Worm (Caenorhabditis elegans) whole organism, L3 larva: ENCODE measurements around the gene dmd-9.

Source experiments
- R02D3.7 ChIP-seq: fragments of 150-350 bp; optimal IDR thresholded peaks from 2 replicates; lab custom pipeline; 2014; ENCODE audit warnings: missing biosample characterization, missing genetic modification characterization
- ZK546.5 ChIP-seq: sonication (generic microtip); optimal IDR thresholded peaks from 2 replicates; lab custom pipeline; 2017; ENCODE audit warnings: missing biosample characterization, missing genetic modification characterization
- aly-2 ChIP-seq: fragments of 150-350 bp; optimal IDR thresholded peaks from 2 replicates; lab custom pipeline; 2014; ENCODE audit warnings: missing biosample characterization, missing genetic modification characterization
- ama-1 ChIP-seq: fragments of 150-350 bp; optimal IDR thresholded peaks from 2 replicates; lab custom pipeline; 2018
- ceh-16 ChIP-seq: sonication (generic microtip); optimal IDR thresholded peaks from 2 replicates; lab custom pipeline; 2017; ENCODE audit warnings: missing biosample characterization, missing genetic modification characterization
- ceh-28 ChIP-seq: fragments of 150-350 bp; optimal IDR thresholded peaks from 2 replicates; lab custom pipeline; 2014; ENCODE audit warnings: missing biosample characterization, missing genetic modification reagents, missing genetic modification characterization
- ceh-82 ChIP-seq: fragments of 150-350 bp; optimal IDR thresholded peaks from 2 replicates; lab custom pipeline; 2014; ENCODE audit warnings: missing biosample characterization, missing genetic modification characterization
- ceh-9 ChIP-seq: sonication (generic microtip); optimal IDR thresholded peaks from 2 replicates; lab custom pipeline; 2018; ENCODE audit warnings: missing biosample characterization, missing genetic modification characterization
- daf-12 ChIP-seq: fragments of 150-350 bp; optimal IDR thresholded peaks from 2 replicates; lab custom pipeline; 2014; ENCODE audit warnings: missing biosample characterization, missing genetic modification reagents, missing genetic modification characterization
- egl-5 ChIP-seq: fragments of 150-350 bp; optimal IDR thresholded peaks from 2 replicates; lab custom pipeline; 2017; ENCODE audit warnings: missing biosample characterization, missing genetic modification reagents, missing genetic modification characterization, inconsistent platforms
- elt-1 ChIP-seq: fragments of 150-350 bp; optimal IDR thresholded peaks from 2 replicates; lab custom pipeline; 2014; ENCODE audit warnings: missing biosample characterization, missing genetic modification characterization
- elt-2 ChIP-seq: sonication (generic microtip); optimal IDR thresholded peaks from 2 replicates; lab custom pipeline; 2016; ENCODE audit warnings: missing genetic modification reagents, mild to moderate bottlenecking, missing genetic modification characterization, missing compliant biosample characterization
- elt-3 ChIP-seq, 3 experiments: fragments of 150-350 bp in 1 of 3; sonication (generic microtip) in 2 of 3; optimal IDR thresholded peaks; 2 replicates in 2 of 3; 4 replicates in 1 of 3; lab custom pipeline; 2014 to 2017; ENCODE audit warnings: missing biosample characterization in 3 of 3, missing genetic modification characterization in 3 of 3
- eor-1 ChIP-seq, 2 experiments: fragments of 150-350 bp; optimal IDR thresholded peaks; 2 replicates each; lab custom pipeline; 2014 to 2018; ENCODE audit warnings: missing biosample characterization in 2 of 2, missing genetic modification characterization in 2 of 2
- fkh-10 ChIP-seq: sonication (generic microtip); optimal IDR thresholded peaks from 2 replicates; lab custom pipeline; 2017; ENCODE audit warnings: missing biosample characterization, missing genetic modification reagents, missing genetic modification characterization
- fkh-2 ChIP-seq: fragments of 150-350 bp; optimal IDR thresholded peaks from 2 replicates; lab custom pipeline; 2014; ENCODE audit warnings: missing biosample characterization, missing genetic modification reagents, missing genetic modification characterization
- fos-1 ChIP-seq: fragments of 150-350 bp; optimal IDR thresholded peaks from 2 replicates; lab custom pipeline; 2014; ENCODE audit warnings: missing biosample characterization, missing genetic modification characterization
- hmg-11 ChIP-seq: sonication (generic microtip); optimal IDR thresholded peaks from 2 replicates; lab custom pipeline; 2016; ENCODE audit warnings: missing genetic modification characterization, missing compliant biosample characterization
- jun-1 ChIP-seq: fragments of 150-350 bp; optimal IDR thresholded peaks from 2 replicates; lab custom pipeline; 2014; ENCODE audit warnings: missing biosample characterization, missing genetic modification reagents, missing genetic modification characterization
- lin-15B ChIP-seq: fragments of 150-350 bp; optimal IDR thresholded peaks from 2 replicates; lab custom pipeline; 2014; ENCODE audit warnings: missing biosample characterization, missing genetic modification characterization
- lin-39 ChIP-seq: fragments of 150-350 bp; optimal IDR thresholded peaks from 2 replicates; lab custom pipeline; 2018; ENCODE audit warnings: missing biosample characterization, missing genetic modification reagents, missing genetic modification characterization
- lsy-12 ChIP-seq: sonication (generic microtip); optimal IDR thresholded peaks from 2 replicates; lab custom pipeline; 2016; ENCODE audit warnings: mild to moderate bottlenecking, missing genetic modification characterization, missing compliant biosample characterization
- mdl-1 ChIP-seq: fragments of 150-350 bp; optimal IDR thresholded peaks from 2 replicates; lab custom pipeline; 2014; ENCODE audit warnings: missing biosample characterization, missing genetic modification characterization
- mml-1 ChIP-seq: fragments of 150-350 bp; sonication (generic microtip); optimal IDR thresholded peaks from 3 replicates; lab custom pipeline; 2014; ENCODE audit warnings: missing biosample characterization, missing genetic modification characterization
- nhr-11 ChIP-seq: fragments of 150-350 bp; optimal IDR thresholded peaks from 2 replicates; lab custom pipeline; 2014; ENCODE audit warnings: missing biosample characterization, missing genetic modification characterization
- nhr-12 ChIP-seq: fragments of 150-350 bp; optimal IDR thresholded peaks from 2 replicates; lab custom pipeline; 2014; ENCODE audit warnings: missing biosample characterization, missing genetic modification characterization
- nhr-23 ChIP-seq: fragments of 150-350 bp; optimal IDR thresholded peaks from 2 replicates; lab custom pipeline; 2014; ENCODE audit warnings: missing biosample characterization, missing genetic modification reagents, missing genetic modification characterization
- nhr-237 ChIP-seq: fragments of 150-350 bp; optimal IDR thresholded peaks from 2 replicates; lab custom pipeline; 2014; ENCODE audit warnings: missing biosample characterization, missing genetic modification characterization
- nhr-25 ChIP-seq: sonication (generic microtip); optimal IDR thresholded peaks from 2 replicates; lab custom pipeline; 2017; ENCODE audit warnings: missing biosample characterization, missing genetic modification characterization
- nhr-28 ChIP-seq: fragments of 150-350 bp; optimal IDR thresholded peaks from 2 replicates; lab custom pipeline; 2014; ENCODE audit warnings: missing biosample characterization, missing genetic modification characterization
- nhr-43 ChIP-seq: sonication (generic microtip); optimal IDR thresholded peaks from 2 replicates; lab custom pipeline; 2016; ENCODE audit warnings: mild to moderate bottlenecking, missing genetic modification characterization, missing compliant biosample characterization; ENCODE audit not compliant: poor library complexity, severe bottlenecking
- nhr-67 ChIP-seq: fragments of 150-350 bp; optimal IDR thresholded peaks from 2 replicates; lab custom pipeline; 2014; ENCODE audit warnings: missing biosample characterization, missing genetic modification characterization
- nhr-76 ChIP-seq: fragments of 150-350 bp; sonication (generic microtip); optimal IDR thresholded peaks from 5 replicates; lab custom pipeline; 2014; ENCODE audit warnings: missing biosample characterization, missing genetic modification characterization
- nhr-77 ChIP-seq: fragments of 150-350 bp; optimal IDR thresholded peaks from 2 replicates; lab custom pipeline; 2014; ENCODE audit warnings: missing biosample characterization, missing genetic modification characterization
- pha-4 ChIP-seq: fragments of 150-350 bp; optimal IDR thresholded peaks from 2 replicates; lab custom pipeline; 2014; ENCODE audit warnings: missing biosample characterization, missing genetic modification reagents, missing genetic modification characterization
- pqm-1 ChIP-seq: fragments of 150-350 bp; optimal IDR thresholded peaks from 2 replicates; lab custom pipeline; 2017; ENCODE audit warnings: missing biosample characterization, missing genetic modification characterization, inconsistent platforms
- sea-2 ChIP-seq: fragments of 150-350 bp; sonication (generic microtip); optimal IDR thresholded peaks from 4 replicates; lab custom pipeline; 2014; ENCODE audit warnings: missing biosample characterization, missing genetic modification reagents, missing genetic modification characterization
- skn-1 ChIP-seq: fragments of 150-350 bp; optimal IDR thresholded peaks from 2 replicates; lab custom pipeline; 2014; ENCODE audit warnings: missing biosample characterization, missing genetic modification characterization
- snpc-4 ChIP-seq: fragments of 150-350 bp; optimal IDR thresholded peaks from 2 replicates; lab custom pipeline; 2014; ENCODE audit warnings: missing biosample characterization, missing genetic modification characterization
- tbx-2 ChIP-seq: sonication (generic microtip); optimal IDR thresholded peaks from 2 replicates; lab custom pipeline; 2016; ENCODE audit warnings: mild to moderate bottlenecking, missing genetic modification characterization, missing compliant biosample characterization
- unc-39 ChIP-seq: sonication (generic microtip); optimal IDR thresholded peaks from 4 replicates; lab custom pipeline; 2017; ENCODE audit warnings: missing biosample characterization, missing genetic modification characterization
- unc-62 ChIP-seq: fragments of 150-350 bp; sonication (generic microtip); optimal IDR thresholded peaks from 4 replicates; lab custom pipeline; 2014; ENCODE audit warnings: missing biosample characterization, missing genetic modification reagents, missing genetic modification characterization
- zag-1 ChIP-seq: fragments of 150-350 bp; optimal IDR thresholded peaks from 2 replicates; lab custom pipeline; 2014; ENCODE audit warnings: missing biosample characterization, missing genetic modification characterization
- ztf-11 ChIP-seq: fragments of 150-350 bp; optimal IDR thresholded peaks from 2 replicates; lab custom pipeline; 2014; ENCODE audit warnings: missing biosample characterization, missing genetic modification characterization
- ztf-4 ChIP-seq: fragments of 150-350 bp; optimal IDR thresholded peaks from 2 replicates; lab custom pipeline; 2014; ENCODE audit warnings: missing biosample characterization, missing genetic modification characterization

Gene dmd-9

ce11 chrIV:3298300-3298699 lies 44.0 kb upstream of the dmd-9 start, which contains the start of gene W08E12.6:
Gene W08E12.6 (plus strand): TSS chrIV:3298600.
- TF ChIP-seq snpc-4 (tag; lab: Kevin White, UChicago) (no peak), pha-4 (tag; lab: Kevin White, UChicago) (no peak), elt-1 (no peak), fos-1 (tag; lab: Kevin White, UChicago) (no peak), nhr-23 (tag; lab: Kevin White, UChicago) (no peak), daf-12 (no peak), mml-1 (no peak), ceh-82 (tag; lab: Kevin White, UChicago) (no peak), fkh-10 (GFP tag; lab: Kevin White, UChicago) (no peak)

ce11 chrIV:3296578-3297549 lies 42.5 kb upstream of the dmd-9 start:
- TF ChIP-seq unc-39 (tag; lab: Kevin White, UChicago) (no peak), elt-3 (tag; optimal IDR thresholded peaks at IDR 0.05; lab: Kevin White, UChicago) (no peak), nhr-28 (tag; lab: Kevin White, UChicago) (no peak), fkh-2 (tag; lab: Kevin White, UChicago) (no peak), pqm-1 (tag; lab: Kevin White, UChicago) (no peak)

- peak; percentile 50 for TF ChIP-seq hmg-11
- TF ChIP-seq fos-1 (tag; lab: Kevin White, UChicago) = peak; percentile 32
- TF ChIP-seq ZK546.5 (tag; lab: Kevin White, UChicago) = peak; percentile 26
- peak; percentile 81 for TF ChIP-seq skn-1 (tag; lab: Kevin White, UChicago)
- no peak for TF ChIP-seq eor-1 (tag; optimal IDR thresholded peaks at IDR 0.05; lab: Kevin White, UChicago)
- peak; percentile 31 for TF ChIP-seq nhr-67 (tag; lab: Kevin White, UChicago)
- TF ChIP-seq zag-1 (tag; lab: Kevin White, UChicago) = no peak
- peak; percentile 93 for TF ChIP-seq snpc-4 (tag; lab: Kevin White, UChicago)
- TF ChIP-seq pqm-1 (tag; lab: Kevin White, UChicago) = peak; percentile 80
- no peak for TF ChIP-seq ceh-9 (tag; lab: Kevin White, UChicago)
- TF ChIP-seq nhr-23 (tag; lab: Kevin White, UChicago) = peak; percentile 97
- TF ChIP-seq tbx-2 (tag; lab: Kevin White, UChicago) = peak; percentile 38
- peak; percentile 74 for TF ChIP-seq egl-5 (tag; lab: Kevin White, UChicago)
- TF ChIP-seq lsy-12 = peak; percentile 76
- peak in 1 of 3 experiments; percentile 31 for TF ChIP-seq elt-3 (tag; optimal IDR thresholded peaks at IDR 0.05; lab: Kevin White, UChicago)
- peak; percentile 51 for TF ChIP-seq nhr-76 (tag; lab: Kevin White, UChicago)
- peak; percentile 87 for TF ChIP-seq fkh-10 (GFP tag; lab: Kevin White, UChicago)
- TF ChIP-seq lin-39 (tag; lab: Kevin White, UChicago) = peak; percentile 80
- peak; percentile 24 for TF ChIP-seq mdl-1 (tag; lab: Kevin White, UChicago)
- TF ChIP-seq ceh-82 (tag; lab: Kevin White, UChicago) = peak; percentile 66
- TF ChIP-seq unc-62 (GFP tag; lab: Kevin White, UChicago) = peak; percentile 52
- TF ChIP-seq elt-1 = no peak
- TF ChIP-seq nhr-25 = peak; percentile 95
- no peak for TF ChIP-seq fkh-2 (tag; lab: Kevin White, UChicago)
- TF ChIP-seq nhr-77 (tag; lab: Kevin White, UChicago) = peak; percentile 63
- no peak for TF ChIP-seq sea-2 (GFP tag; lab: Kevin White, UChicago)
- peak; percentile 83 for TF ChIP-seq nhr-43 (tag; lab: Kevin White, UChicago)
- peak; percentile 27 for TF ChIP-seq nhr-28 (tag; lab: Kevin White, UChicago)
- peak; percentile 51 for TF ChIP-seq ztf-4 (tag; lab: Kevin White, UChicago)
- TF ChIP-seq nhr-12 (tag; lab: Kevin White, UChicago) = no peak
- TF ChIP-seq daf-12 = no peak
- peak; percentile 88 for TF ChIP-seq ama-1 (lab: Kevin White, UChicago)
- no peak for TF ChIP-seq mml-1
- peak; percentile 89 for TF ChIP-seq jun-1 (tag; lab: Kevin White, UChicago)
- peak; percentile 99 for TF ChIP-seq lin-15B (tag; lab: Kevin White, UChicago)
- no peak for TF ChIP-seq ceh-16 (tag; lab: Kevin White, UChicago)
- TF ChIP-seq aly-2 (tag; lab: Kevin White, UChicago) = no peak
- peak; percentile 81 for TF ChIP-seq R02D3.7
- peak; percentile 82 for TF ChIP-seq nhr-11 (tag; lab: Kevin White, UChicago)
- TF ChIP-seq elt-2 (tag; lab: Kevin White, UChicago) = peak; percentile 71
- TF ChIP-seq pha-4 (tag; lab: Kevin White, UChicago) = peak; percentile 100
- TF ChIP-seq ceh-28 = peak; percentile 83
- no peak for TF ChIP-seq unc-39 (tag; lab: Kevin White, UChicago)
- TF ChIP-seq nhr-237 = no peak
- no peak for TF ChIP-seq ztf-11 (tag; lab: Kevin White, UChicago)
These were observed 40.3 kb upstream of the dmd-9 start, which contains the start of gene W08E12.7 for ce11 chrIV:3294553-3295185. Gene W08E12.7 (plus strand): TSS chrIV:3295135.
